Worm (Caenorhabditis elegans): ENCODE results near the gene nstp-7.

DNA sequence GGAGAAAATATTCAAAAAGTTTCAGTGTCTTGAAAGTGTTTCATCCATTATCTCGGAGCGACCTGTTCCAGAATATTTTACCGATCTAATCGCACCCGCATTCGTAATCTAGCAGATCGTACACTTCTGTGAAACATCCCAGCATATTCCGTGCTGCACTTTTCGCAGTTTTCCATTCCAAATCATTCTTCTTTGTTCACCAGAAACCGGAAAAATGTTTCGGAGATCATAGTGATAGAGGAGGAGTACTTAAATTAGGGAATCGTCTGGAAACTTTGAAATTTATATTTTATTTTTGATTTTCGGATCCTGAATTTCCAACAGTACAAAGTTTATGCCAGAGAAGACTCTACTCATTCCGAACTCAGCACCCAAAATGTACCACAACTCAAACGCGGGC, 3.8 kb downstream of the nstp-7 start, which contains the start of gene K06H6.2:
- TF ChIP-seq hnd-1 (tag; optimal IDR thresholded peaks at IDR 0.05) (no peak), ama-1 (optimal IDR thresholded peaks at IDR 0.05) (no peak), ets-7 (tag; optimal IDR thresholded peaks at IDR 0.05) (no peak), scrt-1 (GFP tag; IDR thresholded peaks at IDR 0.05) (no peak), aly-1 (tag; optimal IDR thresholded peaks at IDR 0.05) (no peak), tbx-11 (GFP tag; IDR thresholded peaks at IDR 0.05) (no peak), B0310.2 (tag; optimal IDR thresholded peaks at IDR 0.05) (no peak), ceh-13 (GFP tag; optimal IDR thresholded peaks at IDR 0.05) (no peak), flt-1 (GFP tag; IDR thresholded peaks at IDR 0.05) (no peak)
